In the genomic region with DNA sequence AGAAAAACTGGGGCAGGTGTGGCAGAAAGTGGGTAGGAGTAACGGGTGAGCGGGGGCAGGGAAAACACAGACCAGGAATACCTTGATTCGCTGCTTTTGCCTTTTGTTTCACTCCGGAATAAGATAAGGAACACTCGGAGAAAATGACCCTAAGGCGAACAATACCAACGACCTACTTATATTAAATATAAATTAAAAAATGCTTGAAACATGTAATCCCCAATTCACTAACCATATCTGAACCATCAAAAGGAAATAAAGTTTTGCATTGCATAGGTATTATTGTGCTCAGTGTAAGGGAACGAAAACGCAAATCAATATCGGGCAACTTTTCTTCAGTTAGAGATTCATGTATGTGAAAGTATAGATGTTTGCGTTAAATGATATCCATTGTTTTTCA, we compare ENCODE assay signal across 3 fruit fly cellular contexts.
TF ChIP-seq lines count a peak whose summit lies in the region.

No protein-coding gene starts in this region.

TF ChIP-seq in whole organism, embryonic, 481 proteins besides CTCF, POLR2A, EP300 and RAD21 (continued from another document and continues in another):
- TF ChIP-seq CG16863 (GFP tag; optimal IDR thresholded peaks at IDR 0.05; lab: Kevin White, UChicago) (peak; percentile 21), ken (GFP tag; IDR thresholded peaks at IDR 0.05; lab: Robert Waterston, UW) (peak; percentile 61; the same call in 2 of the 3 replicates), row (GFP tag; IDR thresholded peaks at IDR 0.05; lab: Robert Waterston, UW) (peak; percentile 75), chm (GFP tag; IDR thresholded peaks at IDR 0.05; lab: Robert Waterston, UW) (peak; percentile 49; the same call in 1 of the 2 replicates), slp2 (GFP tag; optimal IDR thresholded peaks at IDR 0.05; lab: Kevin White, UChicago) (no peak), Myb (GFP tag; optimal IDR thresholded peaks at IDR 0.05; lab: Kevin White, UChicago) (no peak), CG15011 (GFP tag; optimal IDR thresholded peaks at IDR 0.05; lab: Kevin White, UChicago) (no peak), CG15601 (tag; optimal IDR thresholded peaks at IDR 0.05; lab: Kevin White, UChicago) (peak; percentile 19), C15 (GFP tag; IDR thresholded peaks at IDR 0.05; lab: Robert Waterston, UW) (no peak), seq (GFP tag; IDR thresholded peaks at IDR 0.05; lab: Robert Waterston, UW) (peak; percentile 64; the same call in 1 of the 2 replicates), hkb (optimal IDR thresholded peaks at IDR 0.05; lab: Kevin White, UChicago) (no peak), hkb (GFP tag; IDR thresholded peaks at IDR 0.05; lab: Robert Waterston, UW) (peak; percentile 81), Bteb2 (GFP tag; optimal IDR thresholded peaks at IDR 0.05; lab: Kevin White, UChicago) (peak; percentile 5), Blimp-1 (GFP tag; optimal IDR thresholded peaks at IDR 0.05; lab: Kevin White, UChicago) (peak; percentile 61), odd (GFP tag; optimal IDR thresholded peaks at IDR 0.05; lab: Kevin White, UChicago) (peak; percentile 25), gsb (GFP tag; IDR thresholded peaks at IDR 0.05; lab: Robert Waterston, UW) (no peak), D19B (GFP tag; optimal IDR thresholded peaks at IDR 0.05; lab: Kevin White, UChicago) (no peak), sqz (GFP tag; optimal IDR thresholded peaks at IDR 0.05; lab: Kevin White, UChicago) (no peak), CG6791 (GFP tag; IDR thresholded peaks at IDR 0.05; lab: Robert Waterston, UW; ENCODE audit: partially characterized antibody) (no peak), CG8478 (optimal IDR thresholded peaks at IDR 0.05; lab: Kevin White, UChicago) (no peak), fd96Cb (tag; optimal IDR thresholded peaks at IDR 0.05; lab: Kevin White, UChicago) (peak; percentile 4), nerfin-1 (tag; optimal IDR thresholded peaks at IDR 0.05; lab: Kevin White, UChicago) (no peak), Aef1 (GFP tag; IDR thresholded peaks at IDR 0.05; lab: Robert Waterston, UW) (peak; percentile 53; the same call in 2 of the 3 replicates), cato (GFP tag; optimal IDR thresholded peaks at IDR 0.05; lab: Kevin White, UChicago; ENCODE audit: borderline replicate concordance) (peak; percentile 2), CG12299 (tag; optimal IDR thresholded peaks at IDR 0.05; lab: Kevin White, UChicago) (peak; percentile 18), hb (GFP tag; IDR thresholded peaks at IDR 0.05; lab: Robert Waterston, UW; ENCODE audit: partially characterized antibody) (no peak), crp (GFP tag; optimal IDR thresholded peaks at IDR 0.05; lab: Kevin White, UChicago) (no peak), ERR (GFP tag; optimal IDR thresholded peaks at IDR 0.05; lab: Kevin White, UChicago) (no peak), zfh2 (GFP tag; optimal IDR thresholded peaks at IDR 0.05; lab: Kevin White, UChicago) (no peak), H15 (GFP tag; IDR thresholded peaks at IDR 0.05; lab: Robert Waterston, UW) (peak; percentile 44; the same call in 1 of the 3 replicates), Fer1 (GFP tag; optimal IDR thresholded peaks at IDR 0.05; lab: Kevin White, UChicago) (no peak), CG7839 (tag; optimal IDR thresholded peaks at IDR 0.05; lab: Kevin White, UChicago) (peak; percentile 82), Doc2 (GFP tag; IDR thresholded peaks at IDR 0.05; lab: Robert Waterston, UW) (no peak), nerfin-2 (GFP tag; IDR thresholded peaks at IDR 0.05; lab: Robert Waterston, UW; ENCODE audit: partially characterized antibody) (no peak), CG7786 (GFP tag; optimal IDR thresholded peaks at IDR 0.05; lab: Kevin White, UChicago) (no peak), al (GFP tag; IDR thresholded peaks at IDR 0.05; lab: Robert Waterston, UW) (no peak), Awh (GFP tag; IDR thresholded peaks at IDR 0.05; lab: Robert Waterston, UW) (peak; percentile 52; the same call in 1 of the 2 replicates), lov (optimal IDR thresholded peaks at IDR 0.05; lab: Kevin White, UChicago) (no peak), lov (GFP tag; IDR thresholded peaks at IDR 0.05; lab: Robert Waterston, UW) (no peak), CG3281 (GFP tag; optimal IDR thresholded peaks at IDR 0.05; lab: Kevin White, UChicago) (no peak), Asciz (GFP tag; optimal IDR thresholded peaks at IDR 0.05; lab: Kevin White, UChicago) (no peak), CG12155 (GFP tag; optimal IDR thresholded peaks at IDR 0.05; lab: Kevin White, UChicago) (peak; percentile 50)

TF ChIP-seq in whole organism, prepupa, 60 proteins besides CTCF, POLR2A, EP300 and RAD21 (continued from another document):
- TF ChIP-seq CG8632 (GFP tag; optimal IDR thresholded peaks at IDR 0.05; lab: Kevin White, UChicago): peak; percentile 57
- peak; percentile 3 for TF ChIP-seq CG3032 (tag; optimal IDR thresholded peaks at IDR 0.05; lab: Kevin White, UChicago)
- TF ChIP-seq dac (GFP tag; optimal IDR thresholded peaks at IDR 0.05; lab: Kevin White, UChicago): no peak
- peak; percentile 74 for TF ChIP-seq CG34406 (GFP tag; optimal IDR thresholded peaks at IDR 0.05; lab: Kevin White, UChicago)
- peak; percentile 82 for TF ChIP-seq CG3919 (GFP tag; optimal IDR thresholded peaks at IDR 0.05; lab: Kevin White, UChicago)
- TF ChIP-seq salr (GFP tag; optimal IDR thresholded peaks at IDR 0.05; lab: Kevin White, UChicago): peak in 1 of 2 experiments; percentile 30
- TF ChIP-seq acj6 (GFP tag; optimal IDR thresholded peaks at IDR 0.05; lab: Kevin White, UChicago): peak; percentile 84
- peak; percentile 28 for TF ChIP-seq Hr4 (GFP tag; optimal IDR thresholded peaks at IDR 0.05; lab: Kevin White, UChicago)
- peak; percentile 67 for TF ChIP-seq Sox14 (GFP tag; optimal IDR thresholded peaks at IDR 0.05; lab: Kevin White, UChicago)
- TF ChIP-seq CG6163 (GFP tag; IDR thresholded peaks at IDR 0.05; lab: Robert Waterston, UW): peak; percentile 69
- TF ChIP-seq lz (GFP tag; optimal IDR thresholded peaks at IDR 0.05; lab: Kevin White, UChicago): peak; percentile 82
- TF ChIP-seq CG1621 (tag; optimal IDR thresholded peaks at IDR 0.05; lab: Kevin White, UChicago): peak; percentile 33
- TF ChIP-seq Blimp-1 (GFP tag; optimal IDR thresholded peaks at IDR 0.05; lab: Kevin White, UChicago): no peak
- TF ChIP-seq Eip93F (GFP tag; optimal IDR thresholded peaks at IDR 0.05; lab: Kevin White, UChicago): peak; percentile 70
- no peak for TF ChIP-seq fd85E (GFP tag; optimal IDR thresholded peaks at IDR 0.05; lab: Kevin White, UChicago)
- TF ChIP-seq dsx (GFP tag; optimal IDR thresholded peaks at IDR 0.05; lab: Kevin White, UChicago; ENCODE audit: poor library complexity, severe bottlenecking): peak; percentile 42
- TF ChIP-seq CG31627 (GFP tag; optimal IDR thresholded peaks at IDR 0.05; lab: Kevin White, UChicago): peak; percentile 83
- TF ChIP-seq Met (GFP tag; optimal IDR thresholded peaks at IDR 0.05; lab: Kevin White, UChicago): peak; percentile 84
- TF ChIP-seq CG15336 (GFP tag; IDR thresholded peaks at IDR 0.05; lab: Robert Waterston, UW): no peak; the same call in 1 of the 2 replicates
- TF ChIP-seq CG6854 (GFP tag; optimal IDR thresholded peaks at IDR 0.05; lab: Kevin White, UChicago): no peak
- no peak for TF ChIP-seq CG16779 (tag; optimal IDR thresholded peaks at IDR 0.05; lab: Kevin White, UChicago)
- TF ChIP-seq CG7368 (GFP tag; optimal IDR thresholded peaks at IDR 0.05; lab: Kevin White, UChicago): peak; percentile 42
- peak; percentile 89 for TF ChIP-seq esn (GFP tag; optimal IDR thresholded peaks at IDR 0.05; lab: Kevin White, UChicago)
- TF ChIP-seq fd59A (GFP tag; optimal IDR thresholded peaks at IDR 0.05; lab: Kevin White, UChicago): peak; percentile 28
- peak; percentile 83 for TF ChIP-seq Smox (GFP tag; optimal IDR thresholded peaks at IDR 0.05; lab: Kevin White, UChicago)
- TF ChIP-seq CG8119 (GFP tag; IDR thresholded peaks at IDR 0.05; lab: Robert Waterston, UW): peak; percentile 37; the same call in 1 of the 3 replicates
- TF ChIP-seq OdsH (GFP tag; optimal IDR thresholded peaks at IDR 0.05; lab: Kevin White, UChicago): peak; percentile 81
- peak; percentile 94 for TF ChIP-seq Eip78C (GFP tag; lab: Kevin White, UChicago)
- TF ChIP-seq topi (GFP tag; optimal IDR thresholded peaks at IDR 0.05; lab: Kevin White, UChicago): peak; percentile 85
- no peak for TF ChIP-seq CG11294 (GFP tag; IDR thresholded peaks at IDR 0.05; lab: Robert Waterston, UW)
- TF ChIP-seq Ets96B (tag; optimal IDR thresholded peaks at IDR 0.05; lab: Kevin White, UChicago): peak; percentile 66
- peak; percentile 75 for TF ChIP-seq cyc (GFP tag; optimal IDR thresholded peaks at IDR 0.05; lab: Kevin White, UChicago)
- TF ChIP-seq Hr38 (GFP tag; optimal IDR thresholded peaks at IDR 0.05; lab: Kevin White, UChicago): no peak
- peak; percentile 59 for TF ChIP-seq CG11902 (GFP tag; optimal IDR thresholded peaks at IDR 0.05; lab: Kevin White, UChicago)
- peak; percentile 62 for TF ChIP-seq Sox15 (GFP tag; optimal IDR thresholded peaks at IDR 0.05; lab: Kevin White, UChicago)
- peak; percentile 58 for TF ChIP-seq vri (GFP tag; optimal IDR thresholded peaks at IDR 0.05; lab: Kevin White, UChicago)
- TF ChIP-seq CG10669 (GFP tag; optimal IDR thresholded peaks at IDR 0.05; lab: Kevin White, UChicago): peak; percentile 49
- peak; percentile 60 for TF ChIP-seq CG10631 (GFP tag; optimal IDR thresholded peaks at IDR 0.05; lab: Kevin White, UChicago)

TF ChIP-seq in whole organism, wandering third instar larva, 38 proteins besides CTCF, POLR2A, EP300 and RAD21 (continued from another document):
- TF ChIP-seq h (GFP tag; optimal IDR thresholded peaks at IDR 0.05; lab: Kevin White, UChicago): peak; percentile 87
- peak; percentile 47 for TF ChIP-seq CG32264 (GFP tag; optimal IDR thresholded peaks at IDR 0.05; lab: Kevin White, UChicago)
- peak in 1 of 2 experiments; percentile 81 for TF ChIP-seq foxo (GFP tag; optimal IDR thresholded peaks at IDR 0.05; lab: Kevin White, UChicago)
- peak; percentile 56 for TF ChIP-seq sv (GFP tag; optimal IDR thresholded peaks at IDR 0.05; lab: Kevin White, UChicago)
- no peak for TF ChIP-seq Myc (optimal IDR thresholded peaks at IDR 0.05; lab: Kevin White, UChicago)
- no peak for TF ChIP-seq Hr78 (GFP tag; optimal IDR thresholded peaks at IDR 0.05; lab: Kevin White, UChicago)
- peak; percentile 16 for TF ChIP-seq HLH106 (tag; optimal IDR thresholded peaks at IDR 0.05; lab: Kevin White, UChicago)
- TF ChIP-seq Hr83 (GFP tag; optimal IDR thresholded peaks at IDR 0.05; lab: Kevin White, UChicago; ENCODE audit: poor library complexity, severe bottlenecking): no peak
